Worm (Caenorhabditis elegans): ENCODE data around the gene F22F7.2.

DNA sequence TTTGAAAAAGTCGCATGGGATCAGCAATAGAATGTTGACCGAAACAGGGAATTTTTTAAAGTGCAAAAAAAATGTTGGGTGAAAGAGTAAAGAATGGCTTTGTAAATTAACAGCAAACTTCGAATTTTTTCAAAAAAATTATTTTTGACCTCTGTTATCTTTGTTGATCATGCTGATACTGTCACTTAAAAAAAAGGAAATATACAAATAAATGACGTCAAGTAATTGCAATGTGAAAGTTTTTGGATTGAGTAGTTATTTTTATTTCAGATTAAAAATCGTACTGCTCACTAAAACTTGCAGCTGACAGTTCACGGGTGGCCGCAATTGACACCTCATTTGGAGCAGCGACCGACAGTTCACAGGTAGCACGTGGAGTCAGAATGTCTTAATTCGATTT, 28.3 kb downstream of the F22F7.2 start, which contains the start of gene C45H4.13:
- TF ChIP-seq cog-1 (tag; optimal IDR thresholded peaks at IDR 0.05) = no peak
- TF ChIP-seq T22C8.4 (GFP tag; IDR thresholded peaks at IDR 0.05) = no peak
- TF ChIP-seq ztf-29 (GFP tag; IDR thresholded peaks at IDR 0.05) = no peak

Measured in whole organism, midembryonic.